Fruit fly (Drosophila melanogaster): ENCODE measurements around the gene SNF4Agamma.
A peak's percentile ranks its signal among the peaks of the same experiment; 100 is the strongest.

The SNF4Agamma gene

dm6 chr3R:21127352-21127985, 13.1 kb upstream of the SNF4Agamma start, which contains the start of the genes slmb and CG5793 (continued):
- TF ChIP-seq C15 (GFP tag; IDR thresholded peaks at IDR 0.05) (no peak), NfI (GFP tag; optimal IDR thresholded peaks at IDR 0.05) (peak; percentile 39), CG10462 (GFP tag; optimal IDR thresholded peaks at IDR 0.05) (no peak), CG16779 (GFP tag; IDR thresholded peaks at IDR 0.05) (no peak), CG7372 (GFP tag; IDR thresholded peaks at IDR 0.05) (0 out of 2 replicates have a peak, but pooled peaks have one; percentile 17), CG12236 (GFP tag; optimal IDR thresholded peaks at IDR 0.05) (no peak), BtbVII (GFP tag; optimal IDR thresholded peaks at IDR 0.05) (no peak), slou (GFP tag; optimal IDR thresholded peaks at IDR 0.05) (peak; percentile 6), MTF-1 (GFP tag; optimal IDR thresholded peaks at IDR 0.05; ENCODE audit: borderline replicate concordance) (peak; percentile 39), row (GFP tag; IDR thresholded peaks at IDR 0.05) (peak; percentile 59), B-H2 (GFP tag; optimal IDR thresholded peaks at IDR 0.05) (peak; percentile 34), CG5953 (GFP tag; IDR thresholded peaks at IDR 0.05) (no peak), Opbp (GFP tag; IDR thresholded peaks at IDR 0.05; ENCODE audit: partially characterized antibody) (peak; percentile 53; the same call in 1 of the 3 replicates), CG13894 (tag; optimal IDR thresholded peaks at IDR 0.05) (no peak), CG15696 (tag; optimal IDR thresholded peaks at IDR 0.05) (no peak), Abd-B (GFP tag; optimal IDR thresholded peaks at IDR 0.05) (peak; percentile 12), Bdp1 (GFP tag; optimal IDR thresholded peaks at IDR 0.05) (no peak), caup (GFP tag; optimal IDR thresholded peaks at IDR 0.05; ENCODE audit: severe bottlenecking) (peak; percentile 42), Rx (GFP tag; IDR thresholded peaks at IDR 0.05) (0 out of 2 replicates have a peak, but pooled peaks have one; percentile 8), CG18599 (GFP tag; optimal IDR thresholded peaks at IDR 0.05) (no peak), Nf-YA (GFP tag; IDR thresholded peaks at IDR 0.05) (no peak), insv (GFP tag; optimal IDR thresholded peaks at IDR 0.05) (peak in 1 of 2 experiments; percentile 4), CG1832 (GFP tag; optimal IDR thresholded peaks at IDR 0.05) (no peak), kay (GFP tag; optimal IDR thresholded peaks at IDR 0.05) (peak; percentile 73), Dref (GFP tag; IDR thresholded peaks at IDR 0.05) (peak; percentile 77), mirr (GFP tag; optimal IDR thresholded peaks at IDR 0.05) (no peak), usp (GFP tag; optimal IDR thresholded peaks at IDR 0.05) (no peak), gsb (GFP tag; IDR thresholded peaks at IDR 0.05) (no peak), abd-A (tag; optimal IDR thresholded peaks at IDR 0.05) (no peak), Adf1 (GFP tag; IDR thresholded peaks at IDR 0.05) (no peak), Oli (tag; optimal IDR thresholded peaks at IDR 0.05) (peak; percentile 13), jigr1 (GFP tag; IDR thresholded peaks at IDR 0.05) (no peak), CG2199 (GFP tag; IDR thresholded peaks at IDR 0.05) (no peak), CG42726 (GFP tag; IDR thresholded peaks at IDR 0.05; ENCODE audit: partially characterized antibody) (no peak), CG2129 (GFP tag; IDR thresholded peaks at IDR 0.05; ENCODE audit: partially characterized antibody) (0 out of 2 replicates have a peak, but pooled peaks have one; percentile 13), CG6654 (GFP tag; optimal IDR thresholded peaks at IDR 0.05) (no peak), Sox100B (GFP tag; optimal IDR thresholded peaks at IDR 0.05) (no peak), CG9437 (GFP tag; optimal IDR thresholded peaks at IDR 0.05) (no peak), Hand (GFP tag; optimal IDR thresholded peaks at IDR 0.05) (peak; percentile 15), CG15269 (tag; optimal IDR thresholded peaks at IDR 0.05) (no peak), Bteb2 (GFP tag; optimal IDR thresholded peaks at IDR 0.05) (no peak), Rfx (GFP tag; IDR thresholded peaks at IDR 0.05) (peak; percentile 46), odd (GFP tag; optimal IDR thresholded peaks at IDR 0.05) (no peak), shn (GFP tag; optimal IDR thresholded peaks at IDR 0.05) (peak; percentile 72), CG34376 (GFP tag; optimal IDR thresholded peaks at IDR 0.05) (peak; percentile 91), Asciz (GFP tag; optimal IDR thresholded peaks at IDR 0.05) (no peak), bsh (GFP tag; optimal IDR thresholded peaks at IDR 0.05) (peak in 1 of 2 experiments; percentile 27), vnd (GFP tag; IDR thresholded peaks at IDR 0.05; ENCODE audit: partially characterized antibody) (0 out of 3 replicates have a peak, but pooled peaks have one; percentile 53), zf30C (GFP tag; optimal IDR thresholded peaks at IDR 0.05) (no peak)
